Fruit fly (Drosophila melanogaster): ENCODE results near the gene CG1582.

DNA sequence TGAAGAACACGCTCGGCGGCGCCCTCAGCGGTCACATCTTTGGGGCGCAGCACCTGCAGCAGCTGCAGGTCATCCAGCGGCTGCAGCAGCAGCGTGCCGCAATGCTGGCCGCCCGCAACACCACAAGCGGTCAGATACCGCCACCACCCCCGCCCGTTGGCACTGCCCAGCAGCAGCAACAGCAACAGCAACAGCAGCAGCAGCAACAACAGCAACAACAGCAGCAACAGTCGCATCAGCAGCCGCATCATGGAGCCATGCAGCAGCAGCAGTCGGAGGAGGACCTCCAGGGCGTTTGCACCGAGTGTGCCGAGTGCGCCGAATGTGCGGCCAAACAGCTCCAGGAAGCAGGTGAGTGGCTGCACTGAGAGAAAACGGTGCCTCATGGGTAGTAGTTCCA, 13.5 kb upstream of the CG1582 start:
- TF ChIP-seq h (optimal IDR thresholded peaks at IDR 0.05) (no peak), psq (optimal IDR thresholded peaks at IDR 0.05) (no peak), Myc (optimal IDR thresholded peaks at IDR 0.05) (no peak)
